Fruit fly (Drosophila melanogaster) whole organism, wandering third instar larva: Measurements from ENCODE around the gene Jon74E.

Source experiments
- Abd-B ChIP-seq: fragments of >200 bp; optimal IDR thresholded peaks from 2 replicates; lab custom pipeline; 2017; ENCODE audit warnings: missing biosample characterization, missing genetic modification characterization
- CG32264 ChIP-seq: fragments of 200-800 bp; sonication (Bioruptor generic); optimal IDR thresholded peaks from 2 replicates; lab custom pipeline; 2016; ENCODE audit warnings: missing biosample characterization, missing genetic modification characterization
- CG9705 ChIP-seq: fragments of 200-800 bp; sonication (Bioruptor generic); optimal IDR thresholded peaks from 2 replicates; lab custom pipeline; 2018; ENCODE audit warnings: missing biosample characterization, mild to moderate bottlenecking, missing genetic modification characterization
- CrebA ChIP-seq: fragments of 200-800 bp; sonication (Bioruptor generic); optimal IDR thresholded peaks from 2 replicates; lab custom pipeline; 2016; ENCODE audit warnings: missing biosample characterization, mild to moderate bottlenecking, missing genetic modification characterization, borderline replicate concordance
- Dfd ChIP-seq: fragments of >200 bp; optimal IDR thresholded peaks from 2 replicates; lab custom pipeline; 2017; ENCODE audit warnings: missing biosample characterization, missing genetic modification characterization
- Dif ChIP-seq: fragments of 200-275, 200-300 bp; sonication (Bioruptor generic); optimal IDR thresholded peaks from 2 replicates; lab custom pipeline; 2018; ENCODE audit warnings: missing biosample characterization, missing genetic modification characterization; ENCODE audit not compliant: partially characterized antibody
- GATAd ChIP-seq: sonication (Bioruptor generic); optimal IDR thresholded peaks from 2 replicates; lab custom pipeline; 2016; ENCODE audit warnings: missing biosample characterization, missing genetic modification characterization
- HLH106 ChIP-seq: fragments of 200-800 bp; optimal IDR thresholded peaks from 3 replicates; lab custom pipeline; 2019; ENCODE audit warnings: missing biosample characterization, mild to moderate bottlenecking, missing genetic modification characterization, moderate library complexity
- Hnf4 ChIP-seq: fragments of 200-800 bp; sonication (Bioruptor generic); optimal IDR thresholded peaks from 2 replicates; lab custom pipeline; 2016; ENCODE audit warnings: missing biosample characterization, mild to moderate bottlenecking, missing genetic modification characterization
- Hr78 ChIP-seq: fragments of >200 bp; optimal IDR thresholded peaks from 2 replicates; lab custom pipeline; 2017; ENCODE audit warnings: missing biosample characterization, missing genetic modification characterization
- Hr83 ChIP-seq: fragments of 200-300 bp; sonication (Bioruptor generic); optimal IDR thresholded peaks from 2 replicates; lab custom pipeline; 2016; ENCODE audit warnings: missing biosample characterization, mild to moderate bottlenecking, missing genetic modification characterization, moderate library complexity; ENCODE audit not compliant: poor library complexity, severe bottlenecking
- Jra ChIP-seq: sonication (Bioruptor generic); optimal IDR thresholded peaks from 2 replicates; lab custom pipeline; 2016; ENCODE audit warnings: missing biosample characterization, missing genetic modification characterization
- Mio ChIP-seq: sonication (Bioruptor generic); optimal IDR thresholded peaks from 2 replicates; lab custom pipeline; 2016; ENCODE audit warnings: missing biosample characterization, missing genetic modification characterization
- Myc ChIP-seq: fragments of >200 bp; optimal IDR thresholded peaks from 2 replicates; lab custom pipeline; 2017
- N ChIP-seq: fragments of >200 bp; optimal IDR thresholded peaks from 2 replicates; lab custom pipeline; 2018; ENCODE audit warnings: missing biosample characterization, missing external identifiers, missing genetic modification characterization
- OdsH ChIP-seq: fragments of 200-800 bp; sonication (Bioruptor generic); optimal IDR thresholded peaks from 2 replicates; lab custom pipeline; 2016; ENCODE audit warnings: missing biosample characterization, mild to moderate bottlenecking, missing genetic modification characterization
- Rel ChIP-seq, 2 experiments: fragments of 200-800 bp; sonication (Bioruptor generic) in 1 of 2; optimal IDR thresholded peaks; 2 replicates in 1 of 2; 3 replicates in 1 of 2; lab custom pipeline; 2016 to 2019; ENCODE audit warnings: mild to moderate bottlenecking in 2 of 2, missing biosample characterization in 2 of 2, missing genetic modification characterization in 2 of 2, moderate library complexity in 1 of 2
- Sp1 ChIP-seq: fragments of 200-800 bp; sonication (Bioruptor generic); optimal IDR thresholded peaks from 3 replicates; lab custom pipeline; 2019; ENCODE audit warnings: missing biosample characterization, mild to moderate bottlenecking, missing genetic modification characterization, moderate library complexity
- Vsx2 ChIP-seq: fragments of 200-300, 225-300 bp; sonication (Bioruptor generic); optimal IDR thresholded peaks from 2 replicates; lab custom pipeline; 2018; ENCODE audit warnings: missing biosample characterization, missing genetic modification characterization; ENCODE audit not compliant: partially characterized antibody
- br ChIP-seq: fragments of 200-800 bp; sonication (Bioruptor generic); optimal IDR thresholded peaks from 2 replicates; lab custom pipeline; 2016; ENCODE audit warnings: missing biosample characterization, missing genetic modification characterization
- brk ChIP-seq: fragments of 200-800 bp; sonication (Bioruptor generic); optimal IDR thresholded peaks from 2 replicates; lab custom pipeline; 2016; ENCODE audit warnings: missing biosample characterization, mild to moderate bottlenecking, missing genetic modification characterization
- dl ChIP-seq, 2 experiments: fragments of 175-275, 200-275 bp in 1 of 2; fragments of 200-275 bp in 1 of 2; sonication (Bioruptor generic); optimal IDR thresholded peaks; lab custom pipeline; 2018; ENCODE audit warnings: mild to moderate bottlenecking in 2 of 2, missing biosample characterization in 2 of 2, missing genetic modification characterization in 2 of 2, moderate library complexity in 2 of 2; ENCODE audit not compliant: partially characterized antibody in 2 of 2, insufficient read depth in 1 of 2
- dmrt93B ChIP-seq: fragments of 200-800 bp; sonication (Bioruptor generic); optimal IDR thresholded peaks from 2 replicates; lab custom pipeline; 2018; ENCODE audit warnings: missing biosample characterization, mild to moderate bottlenecking, missing genetic modification characterization
- dsf ChIP-seq: sonication (Bioruptor generic); optimal IDR thresholded peaks from 2 replicates; lab custom pipeline; 2016; ENCODE audit warnings: missing biosample characterization, missing genetic modification characterization, borderline replicate concordance
- ey ChIP-seq: fragments of 200-800 bp; sonication (Bioruptor generic); optimal IDR thresholded peaks from 2 replicates; lab custom pipeline; 2016; ENCODE audit warnings: missing biosample characterization, missing genetic modification characterization
- foxo ChIP-seq, 2 experiments: fragments of 200-800 bp; sonication (Bioruptor generic); optimal IDR thresholded peaks; 2 replicates in 1 of 2; 3 replicates in 1 of 2; lab custom pipeline; 2016 to 2017; ENCODE audit warnings: missing biosample characterization in 2 of 2, missing genetic modification characterization in 2 of 2
- fru ChIP-seq: fragments of 200-800 bp; sonication (Bioruptor generic); optimal IDR thresholded peaks from 3 replicates; lab custom pipeline; 2016; ENCODE audit warnings: missing biosample characterization, mild to moderate bottlenecking, missing genetic modification characterization
- h ChIP-seq: fragments of 200-800 bp; sonication (Bioruptor generic); optimal IDR thresholded peaks from 3 replicates; lab custom pipeline; 2016; ENCODE audit warnings: missing biosample characterization, mild to moderate bottlenecking, missing genetic modification characterization
- jim ChIP-seq: fragments of 175-275, 200-325 bp; sonication (Bioruptor generic); optimal IDR thresholded peaks from 2 replicates; lab custom pipeline; 2016; ENCODE audit warnings: missing biosample characterization, mild to moderate bottlenecking, missing genetic modification characterization
- lola ChIP-seq: fragments of >200 bp; optimal IDR thresholded peaks from 2 replicates; lab custom pipeline; 2017; ENCODE audit warnings: missing biosample characterization, missing genetic modification characterization
- pan ChIP-seq: fragments of >200 bp; optimal IDR thresholded peaks from 2 replicates; lab custom pipeline; 2017
- psq ChIP-seq: fragments of 200-800 bp; sonication (Bioruptor generic); optimal IDR thresholded peaks from 3 replicates; lab custom pipeline; 2017; ENCODE audit warnings: missing biosample characterization, mild to moderate bottlenecking, missing genetic modification characterization, moderate library complexity
- rgr ChIP-seq: fragments of 200-800 bp; sonication (Bioruptor generic); optimal IDR thresholded peaks from 3 replicates; lab custom pipeline; 2016; ENCODE audit warnings: missing biosample characterization, mild to moderate bottlenecking, missing genetic modification characterization
- sage ChIP-seq: fragments of 200-800 bp; sonication (Bioruptor generic); optimal IDR thresholded peaks from 2 replicates; lab custom pipeline; 2016; ENCODE audit warnings: missing biosample characterization, mild to moderate bottlenecking, missing genetic modification characterization
- sv ChIP-seq: fragments of 200-800 bp; sonication (Bioruptor generic); optimal IDR thresholded peaks from 3 replicates; lab custom pipeline; 2016; ENCODE audit warnings: missing biosample characterization, missing genetic modification characterization
- tai ChIP-seq: sonication (Bioruptor generic); optimal IDR thresholded peaks from 2 replicates; lab custom pipeline; 2016; ENCODE audit warnings: missing biosample characterization, missing genetic modification characterization
- usp ChIP-seq: fragments of >200 bp; optimal IDR thresholded peaks from 2 replicates; lab custom pipeline; 2017; ENCODE audit warnings: missing biosample characterization, missing genetic modification characterization
- woc ChIP-seq: sonication (Bioruptor generic); optimal IDR thresholded peaks from 2 replicates; lab custom pipeline; 2016; ENCODE audit warnings: missing biosample characterization, mild to moderate bottlenecking, missing genetic modification characterization

The Jon74E gene

dm6 chr3L:17569737-17570546, 21.0 kb upstream of the Jon74E start (continued):
- TF ChIP-seq dmrt93B (GFP tag; lab: Kevin White, UChicago), result no peak
- peak; percentile 17 for TF ChIP-seq HLH106 (tag; lab: Kevin White, UChicago)
- no peak for TF ChIP-seq sv (GFP tag; lab: Kevin White, UChicago)
- peak; percentile 93 to 94 for TF ChIP-seq dl (GFP tag; optimal IDR thresholded peaks at IDR 0.05; lab: Kevin White, UChicago; ENCODE audit: insufficient read depth in 1 of 2, partially characterized antibody in 2 of 2)
- TF ChIP-seq Vsx2 (GFP tag; lab: Kevin White, UChicago), result peak; percentile 85

dm6 chr3L:17568698-17569097, 19.8 kb upstream of the Jon74E start:
- TF ChIP-seq Dfd (GFP tag; lab: Kevin White, UChicago) (peak; percentile 3), rgr (GFP tag; lab: Kevin White, UChicago) (no peak)

dm6 chr3L:17566335-17567242, 17.7 kb upstream of the Jon74E start:
- TF ChIP-seq Vsx2 (GFP tag; lab: Kevin White, UChicago) (no peak), HLH106 (tag; lab: Kevin White, UChicago) (peak; percentile 75), OdsH (GFP tag; lab: Kevin White, UChicago) (peak; percentile 69), Rel (GFP tag; optimal IDR thresholded peaks at IDR 0.05; lab: Kevin White, UChicago) (peak; percentile 80), Rel (tag; optimal IDR thresholded peaks at IDR 0.05; lab: Kevin White, UChicago) (no peak), sv (GFP tag; lab: Kevin White, UChicago) (no peak), lola (no peak), jim (GFP tag; lab: Kevin White, UChicago) (no peak), psq (GFP tag; lab: Kevin White, UChicago) (peak; percentile 80), Hnf4 (GFP tag; lab: Kevin White, UChicago) (peak; percentile 53), ey (GFP tag; lab: Kevin White, UChicago) (peak; percentile 45), pan (lab: Kevin White, UChicago) (no peak), rgr (GFP tag; lab: Kevin White, UChicago) (peak; percentile 78), dl (GFP tag; optimal IDR thresholded peaks at IDR 0.05; lab: Kevin White, UChicago; ENCODE audit: insufficient read depth in 1 of 2, partially characterized antibody in 2 of 2) (peak in 1 of 2 experiments; percentile 29), Hr78 (GFP tag; lab: Kevin White, UChicago) (no peak), CG32264 (no peak), tai (GFP tag; lab: Kevin White, UChicago) (no peak), Hr83 (GFP tag; lab: Kevin White, UChicago) (peak; percentile 14), Dfd (GFP tag; lab: Kevin White, UChicago) (peak; percentile 62), Dif (GFP tag; lab: Kevin White, UChicago) (peak; percentile 51), Mio (GFP tag; lab: Kevin White, UChicago) (no peak), CG9705 (GFP tag; lab: Kevin White, UChicago) (peak; percentile 24), usp (GFP tag; lab: Kevin White, UChicago) (no peak), CrebA (GFP tag; lab: Kevin White, UChicago) (no peak), woc (peak; percentile 66), Myc (no peak), dsf (GFP tag; lab: Kevin White, UChicago) (no peak), sage (GFP tag; lab: Kevin White, UChicago) (peak; percentile 57), foxo (GFP tag; optimal IDR thresholded peaks at IDR 0.05; lab: Kevin White, UChicago) (peak; percentile 3 to 80), h (peak; percentile 77), N (GFP tag; lab: Kevin White, UChicago) (peak; percentile 61), fru (GFP tag; lab: Kevin White, UChicago) (peak; percentile 76), Sp1 (GFP tag; lab: Kevin White, UChicago) (peak; percentile 69), GATAd (GFP tag; lab: Kevin White, UChicago) (no peak), Jra (GFP tag; lab: Kevin White, UChicago) (no peak), brk (GFP tag; lab: Kevin White, UChicago) (peak; percentile 11), dmrt93B (GFP tag; lab: Kevin White, UChicago) (peak; percentile 63), br (GFP tag; lab: Kevin White, UChicago) (peak; percentile 67), Abd-B (no peak)
